Fruit fly (Drosophila melanogaster) whole organism, embryonic: Measurements from ENCODE around the gene CG5515.
A peak's percentile ranks its signal among the peaks of the same experiment; 100 is the strongest.

Experiments
- Aef1 ChIP-seq: fragments of 200-800 bp; sonication (Bioruptor generic); IDR thresholded peaks from 3 replicates; pipeline ENCODE4 v1.3.6; 2022; ENCODE audit warnings: missing biosample characterization, missing genetic modification characterization
- Bgb ChIP-seq: fragments of 200-800 bp; sonication (Bioruptor generic); IDR thresholded peaks from 2 replicates; pipeline ENCODE4 v1.3.6; 2022; ENCODE audit warnings: missing biosample characterization, missing genetic modification characterization; ENCODE audit not compliant: partially characterized antibody
- CG10321 ChIP-seq: fragments of 200-800 bp; sonication (Bioruptor generic); IDR thresholded peaks from 2 replicates; pipeline ENCODE4 v1.3.6; 2022; ENCODE audit warnings: missing biosample characterization, missing genetic modification characterization
- CG10543 ChIP-seq: fragments of 200-800 bp; sonication (Bioruptor generic); optimal IDR thresholded peaks from 3 replicates; lab custom pipeline; 2017; ENCODE audit warnings: missing biosample characterization, mild to moderate bottlenecking, missing genetic modification characterization, moderate library complexity
- CG10959 ChIP-seq: fragments of 200-800 bp; sonication (Bioruptor generic); IDR thresholded peaks from 2 replicates; pipeline ENCODE4 v1.3.6; 2022; ENCODE audit warnings: missing biosample characterization, missing genetic modification characterization
- CG11085 ChIP-seq: fragments of 200-800 bp; sonication (Bioruptor generic); IDR thresholded peaks from 2 replicates; pipeline ENCODE4 v1.3.6; 2022; ENCODE audit warnings: missing biosample characterization, missing genetic modification characterization
- CG12155 ChIP-seq: fragments of 200-800 bp; sonication (Bioruptor generic); optimal IDR thresholded peaks from 3 replicates; lab custom pipeline; 2016; ENCODE audit warnings: missing biosample characterization, missing genetic modification characterization
- CG15514 ChIP-seq: fragments of 200-800 bp; sonication (Bioruptor generic); optimal IDR thresholded peaks from 3 replicates; lab custom pipeline; 2017; ENCODE audit warnings: missing biosample characterization, missing genetic modification characterization, mild to moderate bottlenecking, moderate library complexity, missing genetic modification reagents
- CG17802 ChIP-seq: fragments of 200-800 bp; sonication (Bioruptor generic); optimal IDR thresholded peaks from 2 replicates; lab custom pipeline; 2018; ENCODE audit warnings: missing biosample characterization, mild to moderate bottlenecking, missing genetic modification characterization, moderate library complexity
- CG2678 ChIP-seq: fragments of 200-800 bp; sonication (Bioruptor generic); optimal IDR thresholded peaks from 3 replicates; lab custom pipeline; 2019; ENCODE audit warnings: missing biosample characterization, mild to moderate bottlenecking, missing genetic modification characterization, moderate library complexity
- CG31388 ChIP-seq: fragments of 200-800 bp; sonication (Bioruptor generic); optimal IDR thresholded peaks from 2 replicates; lab custom pipeline; 2016; ENCODE audit warnings: missing biosample characterization, missing genetic modification characterization
- CG3407 ChIP-seq: fragments of 200-800 bp; sonication (Bioruptor generic); optimal IDR thresholded peaks from 2 replicates; lab custom pipeline; 2018; ENCODE audit warnings: missing biosample characterization, mild to moderate bottlenecking, missing genetic modification characterization
- CG34422 ChIP-seq: fragments of 200-800 bp; sonication (Bioruptor generic); IDR thresholded peaks from 3 replicates; pipeline ENCODE4 v1.3.6; 2022; ENCODE audit warnings: missing biosample characterization, missing genetic modification characterization
- CG4404 ChIP-seq: fragments of 200-800 bp; sonication (Bioruptor generic); IDR thresholded peaks from 2 replicates; pipeline ENCODE4 v1.3.6; 2022; ENCODE audit warnings: missing biosample characterization, missing genetic modification characterization
- CG5245 ChIP-seq: fragments of 200-800 bp; sonication (Bioruptor generic); optimal IDR thresholded peaks from 3 replicates; lab custom pipeline; 2016; ENCODE audit warnings: missing biosample characterization, missing genetic modification characterization
- CG8089 ChIP-seq: fragments of 200-800 bp; sonication (Bioruptor generic); optimal IDR thresholded peaks from 3 replicates; lab custom pipeline; 2016; ENCODE audit warnings: missing biosample characterization, missing genetic modification characterization
- CG9437 ChIP-seq: fragments of 200-800 bp; sonication (Bioruptor generic); optimal IDR thresholded peaks from 2 replicates; lab custom pipeline; 2018; ENCODE audit warnings: missing biosample characterization, mild to moderate bottlenecking, missing genetic modification characterization
- CG9817 ChIP-seq: fragments of 200-800 bp; sonication (Bioruptor generic); optimal IDR thresholded peaks from 2 replicates; lab custom pipeline; 2018; ENCODE audit warnings: missing biosample characterization, mild to moderate bottlenecking, missing genetic modification characterization, moderate library complexity
- CoRest ChIP-seq: fragments of 200-800 bp; sonication (Bioruptor generic); optimal IDR thresholded peaks from 3 replicates; lab custom pipeline; 2018; ENCODE audit warnings: missing biosample characterization, mild to moderate bottlenecking, missing genetic modification characterization, moderate library complexity
- D ChIP-seq, 2 experiments: fragments of 200-800 bp in 1 of 2; fragments of >200 bp in 1 of 2; sonication (Bioruptor generic) in 1 of 2; optimal IDR thresholded peaks; 2 replicates in 1 of 2; 3 replicates in 1 of 2; lab custom pipeline; 2017; ENCODE audit warnings: mild to moderate bottlenecking in 1 of 2, missing biosample characterization in 1 of 2, missing genetic modification characterization in 1 of 2, missing genetic modification reagents in 1 of 2
- ERR ChIP-seq: fragments of 200-800 bp; sonication (Bioruptor generic); optimal IDR thresholded peaks from 2 replicates; lab custom pipeline; 2016; ENCODE audit warnings: missing biosample characterization, missing genetic modification characterization
- Ets97D ChIP-seq: fragments of 200-800 bp; sonication (Bioruptor generic); optimal IDR thresholded peaks from 3 replicates; lab custom pipeline; 2016; ENCODE audit warnings: missing biosample characterization, missing genetic modification characterization
- Hr3 ChIP-seq: fragments of 200-800 bp; sonication (Bioruptor generic); optimal IDR thresholded peaks from 3 replicates; lab custom pipeline; 2016; ENCODE audit warnings: missing biosample characterization, missing genetic modification characterization
- Kr ChIP-seq: fragments of 200-800 bp; sonication (Bioruptor generic); optimal IDR thresholded peaks from 2 replicates; lab custom pipeline; 2017; ENCODE audit warnings: missing biosample characterization, mild to moderate bottlenecking, missing genetic modification characterization
- NFAT ChIP-seq: fragments of 200-800 bp; sonication (Bioruptor generic); IDR thresholded peaks from 2 replicates; pipeline ENCODE4 v1.3.6; 2022; ENCODE audit warnings: missing biosample characterization, missing genetic modification characterization
- Oaz ChIP-seq: fragments of 200-800 bp; sonication (Bioruptor generic); IDR thresholded peaks from 2 replicates; pipeline ENCODE4 v1.3.6; 2022; ENCODE audit warnings: missing biosample characterization, missing genetic modification characterization
- Sox102F ChIP-seq: fragments of 200-800 bp; sonication (Bioruptor generic); optimal IDR thresholded peaks from 2 replicates; lab custom pipeline; 2018; ENCODE audit warnings: missing biosample characterization, mild to moderate bottlenecking, missing genetic modification characterization, moderate library complexity
- Taf1 ChIP-seq: fragments of 200-800 bp; sonication (Bioruptor generic); IDR thresholded peaks from 2 replicates; pipeline ENCODE4 v1.3.6; 2022; ENCODE audit warnings: missing biosample characterization, missing genetic modification characterization
- Tbp ChIP-seq: fragments of >200 bp; optimal IDR thresholded peaks from 2 replicates; lab custom pipeline; 2018; ENCODE audit warnings: missing biosample characterization, missing genetic modification characterization
- Xrp1 ChIP-seq: fragments of 200-800 bp; sonication (Bioruptor generic); IDR thresholded peaks from 2 replicates; pipeline ENCODE4 v1.3.6; 2022; ENCODE audit warnings: missing biosample characterization, missing genetic modification characterization
- YL-1 ChIP-seq: fragments of 200-800 bp; sonication (Bioruptor generic); optimal IDR thresholded peaks from 3 replicates; lab custom pipeline; 2017; ENCODE audit warnings: missing biosample characterization, mild to moderate bottlenecking, missing genetic modification characterization
- ap ChIP-seq: fragments of 200-800 bp; sonication (Bioruptor generic); IDR thresholded peaks from 2 replicates; pipeline ENCODE4 v1.3.6; 2022; ENCODE audit warnings: missing biosample characterization, missing genetic modification characterization
- bcd ChIP-seq: fragments of 200-800 bp; sonication (Bioruptor generic); optimal IDR thresholded peaks from 2 replicates; lab custom pipeline; 2017; ENCODE audit warnings: missing biosample characterization, mild to moderate bottlenecking, missing genetic modification characterization
- btn ChIP-seq: fragments of 200-800 bp; sonication (Bioruptor generic); optimal IDR thresholded peaks from 2 replicates; lab custom pipeline; 2016; ENCODE audit warnings: missing biosample characterization, missing genetic modification characterization
- gcm ChIP-seq: fragments of 200-800 bp; sonication (Bioruptor generic); optimal IDR thresholded peaks from 2 replicates; lab custom pipeline; 2019; ENCODE audit warnings: missing biosample characterization, mild to moderate bottlenecking, missing genetic modification characterization, moderate library complexity
- grau ChIP-seq: fragments of 200-800 bp; optimal IDR thresholded peaks from 3 replicates; lab custom pipeline; 2019; ENCODE audit warnings: missing biosample characterization, mild to moderate bottlenecking, missing genetic modification characterization, moderate library complexity
- gro ChIP-seq: fragments of 200-800 bp; sonication (Bioruptor generic); optimal IDR thresholded peaks from 2 replicates; lab custom pipeline; 2016; ENCODE audit warnings: missing biosample characterization, missing genetic modification characterization
- gt ChIP-seq: fragments of 200-800 bp; sonication (Bioruptor generic); IDR thresholded peaks from 2 replicates; pipeline ENCODE4 v1.3.6; 2022; ENCODE audit warnings: missing biosample characterization, missing genetic modification characterization
- kni ChIP-seq: fragments of 200-800 bp; sonication (Bioruptor generic); optimal IDR thresholded peaks from 3 replicates; lab custom pipeline; 2017; ENCODE audit warnings: mild to moderate bottlenecking, missing biosample characterization, missing genetic modification reagents, missing genetic modification characterization
- lola ChIP-seq, 3 experiments: fragments of >200 bp in 2 of 3; fragments of 200-800 bp in 1 of 3; sonication (Bioruptor generic) in 1 of 3; optimal IDR thresholded peaks; 2 replicates each; lab custom pipeline; 2017 to 2019; ENCODE audit warnings: missing biosample characterization in 3 of 3, missing genetic modification characterization in 3 of 3, mild to moderate bottlenecking in 1 of 3, moderate library complexity in 1 of 3
- pho ChIP-seq: fragments of 200-800 bp; sonication (Bioruptor generic); optimal IDR thresholded peaks from 2 replicates; lab custom pipeline; 2016; ENCODE audit warnings: missing biosample characterization, missing genetic modification characterization
- pnt ChIP-seq: fragments of 200-800 bp; sonication (Bioruptor generic); optimal IDR thresholded peaks from 3 replicates; lab custom pipeline; 2016; ENCODE audit warnings: missing biosample characterization, missing genetic modification characterization
- psq ChIP-seq: fragments of 200-800 bp; sonication (Bioruptor generic); optimal IDR thresholded peaks from 2 replicates; lab custom pipeline; 2017; ENCODE audit warnings: missing biosample characterization, missing genetic modification characterization
- run ChIP-seq: fragments of 200-800 bp; sonication (Bioruptor generic); optimal IDR thresholded peaks from 3 replicates; lab custom pipeline; 2018; ENCODE audit warnings: missing biosample characterization, mild to moderate bottlenecking, missing genetic modification characterization
- sima ChIP-seq: fragments of 200-800 bp; sonication (Bioruptor generic); optimal IDR thresholded peaks from 2 replicates; lab custom pipeline; 2016; ENCODE audit warnings: missing biosample characterization, missing genetic modification characterization
- sna ChIP-seq: fragments of 200-800 bp; sonication (Bioruptor generic); IDR thresholded peaks from 2 replicates; pipeline ENCODE4 v1.3.6; 2022; ENCODE audit warnings: missing biosample characterization, missing genetic modification characterization; ENCODE audit not compliant: partially characterized antibody
- ssp ChIP-seq: fragments of 200-800 bp; sonication (Bioruptor generic); IDR thresholded peaks from 2 replicates; pipeline ENCODE4 v1.3.6; 2022; ENCODE audit warnings: missing biosample characterization, missing genetic modification characterization
- zf30C ChIP-seq: fragments of 200-800 bp; sonication (Bioruptor generic); optimal IDR thresholded peaks from 3 replicates; lab custom pipeline; 2018; ENCODE audit warnings: missing biosample characterization, mild to moderate bottlenecking, missing genetic modification characterization

The CG5515 gene

dm6 chr3R:24151924-24152809 lies 36.5 kb downstream of the CG5515 start, which contains the start of the genes p38a and CG6178 (continued):
- TF ChIP-seq Ets97D (peak; percentile 50), CG10959 (GFP tag; lab: Robert Waterston, UW) (peak; percentile 74), CG2678 (tag; lab: Kevin White, UChicago) (peak; percentile 99), CoRest (tag; lab: Kevin White, UChicago) (peak; percentile 99), kni (GFP tag; lab: Kevin White, UChicago) (no peak), sima (GFP tag; lab: Kevin White, UChicago) (no peak), psq (GFP tag; lab: Kevin White, UChicago) (peak; percentile 90), Tbp (GFP tag; lab: Kevin White, UChicago) (no peak), Bgb (GFP tag; lab: Robert Waterston, UW) (peak; percentile 8; the same call in 1 of the 2 replicates), gro (GFP tag; lab: Kevin White, UChicago) (peak; percentile 43), pnt (GFP tag; lab: Kevin White, UChicago) (peak; percentile 53), CG11085 (GFP tag; lab: Robert Waterston, UW) (peak; percentile 97), gt (GFP tag; lab: Robert Waterston, UW) (peak; percentile 86), Xrp1 (GFP tag; lab: Robert Waterston, UW) (peak; percentile 96), CG4404 (GFP tag; lab: Robert Waterston, UW) (peak; percentile 88), CG9817 (tag; lab: Kevin White, UChicago) (peak; percentile 98), CG12155 (GFP tag; lab: Kevin White, UChicago) (peak; percentile 91), Taf1 (GFP tag; lab: Robert Waterston, UW) (peak; percentile 88), CG8089 (no peak), pho (peak; percentile 55), zf30C (GFP tag; lab: Kevin White, UChicago) (no peak), CG9437 (GFP tag; lab: Kevin White, UChicago) (peak; percentile 96), CG10543 (peak; percentile 96), grau (tag; lab: Kevin White, UChicago) (peak; percentile 98), sna (GFP tag; lab: Robert Waterston, UW) (no peak), Aef1 (peak; percentile 97), Oaz (GFP tag; lab: Robert Waterston, UW) (peak; percentile 90), NFAT (GFP tag; lab: Robert Waterston, UW) (peak; percentile 95), ssp (GFP tag; lab: Robert Waterston, UW) (peak; percentile 91), Hr3 (GFP tag; lab: Kevin White, UChicago) (peak; percentile 99), CG10321 (GFP tag; lab: Robert Waterston, UW) (peak; percentile 77; the same call in 1 of the 2 replicates), Sox102F (GFP tag; lab: Kevin White, UChicago) (peak; percentile 99), run (tag; lab: Kevin White, UChicago) (peak; percentile 96), CG34422 (GFP tag; lab: Robert Waterston, UW) (peak; percentile 96), CG3407 (peak; percentile 90), CG17802 (peak; percentile 76), CG15514 (GFP tag; lab: Kevin White, UChicago) (peak; percentile 89), D (optimal IDR thresholded peaks at IDR 0.05; lab: Kevin White, UChicago) (no peak), D (GFP tag; optimal IDR thresholded peaks at IDR 0.05; lab: Kevin White, UChicago) (peak; percentile 95), bcd (peak; percentile 98), CG5245 (GFP tag; lab: Kevin White, UChicago) (peak; percentile 82), gcm (GFP tag; lab: Kevin White, UChicago) (peak; percentile 98), lola (GFP tag; optimal IDR thresholded peaks at IDR 0.05; lab: Kevin White, UChicago) (peak in 1 of 3 experiments; percentile 94), Kr (GFP tag; lab: Kevin White, UChicago) (no peak), btn (GFP tag; lab: Kevin White, UChicago) (no peak), ap (peak; percentile 95), CG31388 (GFP tag; lab: Kevin White, UChicago) (peak; percentile 63), ERR (no peak), YL-1 (GFP tag; lab: Kevin White, UChicago) (peak; percentile 78)
